Worm (Caenorhabditis elegans) whole organism, L1 larva: ENCODE measurements around the gene F28H6.8.
"Not testable (repeated sequence)": the region's sequence is repeated elsewhere in the genome, so short reads cannot be mapped to it uniquely, and the experiment has no call there.

Source experiments
- C34B4.2 ChIP-seq: sonication (generic microtip); optimal IDR thresholded peaks from 2 replicates; lab custom pipeline; 2017; ENCODE audit warnings: mild to moderate bottlenecking, missing genetic modification characterization, missing compliant biosample characterization
- Y116A8C.19 ChIP-seq: sonication (generic microtip); optimal IDR thresholded peaks from 2 replicates; lab custom pipeline; 2016; ENCODE audit warnings: missing compliant biosample characterization, missing genetic modification characterization, borderline replicate concordance
- ceh-82 ChIP-seq, 3 experiments: fragments of 150-350 bp in 1 of 3; sonication (generic microtip) in 2 of 3; optimal IDR thresholded peaks; 2 replicates each; lab custom pipeline; 2014 to 2017; ENCODE audit warnings: missing biosample characterization in 3 of 3, missing genetic modification characterization in 3 of 3
- efl-1 ChIP-seq, 4 experiments: fragments of 150-350 bp; optimal IDR thresholded peaks in 3 of 4; peaks in 1 of 4; 1 replicate in 1 of 4; 2 replicates in 3 of 4; lab custom pipeline; 2014; ENCODE audit warnings: missing biosample characterization in 2 of 4, missing genetic modification characterization in 2 of 4, missing genetic modification reagents in 2 of 4
- elt-2 ChIP-seq: sonication (generic microtip); optimal IDR thresholded peaks from 2 replicates; lab custom pipeline; 2016; ENCODE audit warnings: missing genetic modification characterization, mild to moderate bottlenecking, inconsistent platforms, missing compliant biosample characterization, missing genetic modification reagents
- ets-5 ChIP-seq: fragments of 200-800 bp; sonication (Bioruptor generic); IDR thresholded peaks from 2 replicates; pipeline ENCODE4 v1.3.6; 2022; ENCODE audit warnings: missing genetic modification characterization, missing compliant biosample characterization
- fos-1 ChIP-seq: fragments of 150-350 bp; optimal IDR thresholded peaks from 2 replicates; lab custom pipeline; 2014; ENCODE audit warnings: missing biosample characterization, missing genetic modification characterization
- grh-1 ChIP-seq: fragments of 200-800 bp; sonication (Bioruptor generic); IDR thresholded peaks from 2 replicates; pipeline ENCODE4 v1.3.6; 2022; ENCODE audit warnings: missing genetic modification reagents, missing genetic modification characterization, missing compliant biosample characterization
- hlh-17 ChIP-seq: fragments of 200-800 bp; sonication (Bioruptor generic); optimal IDR thresholded peaks from 2 replicates; lab custom pipeline; 2018; ENCODE audit warnings: missing genetic modification characterization, mild to moderate bottlenecking, missing compliant biosample characterization, moderate library complexity, borderline replicate concordance
- lin-14 ChIP-seq: fragments of 200-800 bp; sonication (Bioruptor generic); optimal IDR thresholded peaks from 2 replicates; lab custom pipeline; 2018; ENCODE audit warnings: mild to moderate bottlenecking, missing genetic modification characterization, moderate library complexity, missing compliant biosample characterization
- lin-35 ChIP-seq, 2 experiments: fragments of 150-350 bp; optimal IDR thresholded peaks; 2 replicates each; lab custom pipeline; 2014; ENCODE audit warnings: missing biosample characterization in 2 of 2, missing genetic modification characterization in 2 of 2, missing genetic modification reagents in 2 of 2
- lin-39 ChIP-seq: fragments of 150-350 bp; optimal IDR thresholded peaks from 2 replicates; lab custom pipeline; 2014; ENCODE audit warnings: missing biosample characterization, missing genetic modification reagents, missing genetic modification characterization
- mef-2 ChIP-seq: fragments of 150-350 bp; optimal IDR thresholded peaks from 2 replicates; lab custom pipeline; 2014; ENCODE audit warnings: missing biosample characterization, missing genetic modification characterization
- mep-1 ChIP-seq: fragments of 150-350 bp; optimal IDR thresholded peaks from 2 replicates; lab custom pipeline; 2014; ENCODE audit warnings: missing biosample characterization, missing genetic modification characterization
- nhr-12 ChIP-seq: sonication (generic microtip); optimal IDR thresholded peaks from 2 replicates; lab custom pipeline; 2017; ENCODE audit warnings: missing biosample characterization, missing genetic modification characterization
- nhr-19 ChIP-seq: fragments of 200-800 bp; sonication (Bioruptor generic); conservative IDR thresholded peaks from 2 replicates; pipeline ENCODE4 v1.3.6; 2022; ENCODE audit warnings: missing genetic modification characterization, missing compliant biosample characterization
- nhr-20 ChIP-seq: sonication (generic microtip); optimal IDR thresholded peaks from 2 replicates; lab custom pipeline; 2016; ENCODE audit warnings: mild to moderate bottlenecking, missing genetic modification characterization, missing compliant biosample characterization
- nhr-47 ChIP-seq: sonication (generic microtip); optimal IDR thresholded peaks from 2 replicates; lab custom pipeline; 2016; ENCODE audit warnings: mild to moderate bottlenecking, missing genetic modification characterization, moderate library complexity, missing compliant biosample characterization
- nhr-71 ChIP-seq: sonication (generic microtip); optimal IDR thresholded peaks from 2 replicates; lab custom pipeline; 2016; ENCODE audit warnings: mild to moderate bottlenecking, missing genetic modification characterization, moderate library complexity, missing compliant biosample characterization
- nhr-77 ChIP-seq: fragments of 150-350 bp; optimal IDR thresholded peaks from 2 replicates; lab custom pipeline; 2014; ENCODE audit warnings: missing biosample characterization, missing genetic modification characterization
- nhr-84 ChIP-seq: sonication (generic microtip); optimal IDR thresholded peaks from 2 replicates; lab custom pipeline; 2017; ENCODE audit warnings: missing biosample characterization, missing genetic modification characterization
- nhr-90 ChIP-seq: sonication (generic microtip); optimal IDR thresholded peaks from 2 replicates; lab custom pipeline; 2016; ENCODE audit warnings: mild to moderate bottlenecking, missing genetic modification characterization, missing compliant biosample characterization; ENCODE audit not compliant: poor library complexity
- pqm-1 ChIP-seq: sonication (generic microtip); optimal IDR thresholded peaks from 3 replicates; lab custom pipeline; 2017; ENCODE audit warnings: missing biosample characterization, missing genetic modification characterization
- rnt-1 ChIP-seq: sonication (generic microtip); optimal IDR thresholded peaks from 2 replicates; lab custom pipeline; 2016; ENCODE audit warnings: mild to moderate bottlenecking, missing genetic modification characterization, moderate library complexity, missing compliant biosample characterization
- skn-1 ChIP-seq: fragments of 150-350 bp; optimal IDR thresholded peaks from 2 replicates; lab custom pipeline; 2014; ENCODE audit warnings: missing biosample characterization, missing genetic modification characterization
- snu-23 ChIP-seq: sonication (generic microtip); optimal IDR thresholded peaks from 2 replicates; lab custom pipeline; 2016; ENCODE audit warnings: missing genetic modification characterization, missing compliant biosample characterization
- sptf-1 ChIP-seq: fragments of 150-350 bp; optimal IDR thresholded peaks from 2 replicates; lab custom pipeline; 2014; ENCODE audit warnings: missing biosample characterization, missing genetic modification characterization
- tbx-2 ChIP-seq: sonication (generic microtip); optimal IDR thresholded peaks from 2 replicates; lab custom pipeline; 2016; ENCODE audit warnings: missing genetic modification characterization, missing compliant biosample characterization
- unc-30 ChIP-seq: sonication (generic microtip); optimal IDR thresholded peaks from 2 replicates; lab custom pipeline; 2017; ENCODE audit warnings: missing biosample characterization, missing genetic modification characterization
- unc-86 ChIP-seq: sonication (generic microtip); optimal IDR thresholded peaks from 2 replicates; lab custom pipeline; 2016; ENCODE audit warnings: missing genetic modification characterization, missing compliant biosample characterization
- unc-98 ChIP-seq: fragments of 200-800 bp; sonication (Bioruptor generic); IDR thresholded peaks from 2 replicates; pipeline ENCODE4 v1.3.6; 2022; ENCODE audit warnings: missing genetic modification characterization, missing compliant biosample characterization
- vab-15 ChIP-seq: sonication (generic microtip); optimal IDR thresholded peaks from 2 replicates; lab custom pipeline; 2017; ENCODE audit warnings: missing genotype, mild to moderate bottlenecking, missing genetic modification characterization, missing compliant biosample characterization
- zip-4 ChIP-seq: fragments of 200-800 bp; sonication (Bioruptor generic); optimal IDR thresholded peaks from 2 replicates; lab custom pipeline; 2018; ENCODE audit warnings: mild to moderate bottlenecking, missing genetic modification characterization, moderate library complexity, missing compliant biosample characterization
- ztf-11 ChIP-seq, 2 experiments: sonication (generic microtip); optimal IDR thresholded peaks; 2 replicates each; lab custom pipeline; 2016 to 2017; ENCODE audit warnings: missing genetic modification characterization in 2 of 2, missing biosample characterization in 1 of 2, missing compliant biosample characterization in 1 of 2

F28H6.8 gene

ce11 chrX:14140040-14140439 lies 5.9 kb upstream of the F28H6.8 start, which contains the start of gene nkat-1:
TSS of gene nkat-1 (minus strand) at chrX:14140140.
- TF ChIP-seq vab-15 (tag; lab: Kevin White, UChicago) (no peak), ceh-82 (tag; optimal IDR thresholded peaks at IDR 0.05; lab: Kevin White, UChicago) (no peak), tbx-2 (tag; lab: Kevin White, UChicago) (no peak), skn-1 (no peak)
- TF ChIP-seq, all 84 proteins: peak for 0

ce11 chrX:14136795-14137194 lies 2.7 kb upstream of the F28H6.8 start:
- TF ChIP-seq nhr-71 (peak; percentile 23), efl-1 (GFP tag; optimal IDR thresholded peaks at IDR 0.05 in 1 of 2; lab: Kevin White, UChicago) (peak in 1 of 2 experiments; percentile 56), nhr-19 (0 out of 2 replicates have a peak, but pooled peaks have one; percentile 20), nhr-20 (tag; lab: Kevin White, UChicago) (peak; percentile 15), nhr-90 (tag; lab: Kevin White, UChicago) (peak; percentile 49), rnt-1 (tag; lab: Kevin White, UChicago) (peak; percentile 16), snu-23 (GFP tag; lab: Kevin White, UChicago) (peak; percentile 45)
- not testable (repeated sequence) for TF ChIP-seq efl-1 (optimal IDR thresholded peaks at IDR 0.05; lab: Kevin White, UChicago)

DNA sequence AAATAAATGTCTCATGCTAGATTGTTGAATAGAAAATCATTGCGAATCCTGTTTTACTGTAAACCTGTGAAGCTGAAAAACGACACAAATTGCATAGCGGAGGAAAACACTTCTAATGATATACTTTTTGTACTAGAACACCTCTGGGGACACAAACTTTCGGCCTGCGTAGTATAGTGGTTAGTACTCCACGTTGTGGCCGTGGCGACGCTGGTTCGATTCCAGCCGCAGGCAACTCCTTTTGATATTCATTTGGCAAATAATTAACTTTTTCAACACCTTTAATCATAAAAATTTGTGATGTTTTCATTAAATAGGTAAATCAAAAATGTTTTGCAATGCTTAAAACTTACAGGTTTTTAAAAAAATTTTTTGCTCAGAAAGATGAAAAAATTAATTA lies 739 bp upstream of the F28H6.8 start:
- TF ChIP-seq lin-35 (GFP tag; optimal IDR thresholded peaks at IDR 0.05; lab: Kevin White, UChicago) (peak in 1 of 2 experiments; percentile 14), nhr-12 (tag; lab: Kevin White, UChicago) (no peak), ztf-11 (tag; optimal IDR thresholded peaks at IDR 0.05; lab: Kevin White, UChicago) (no peak), grh-1 (no peak), nhr-84 (tag; lab: Kevin White, UChicago) (no peak), nhr-19 (no peak), nhr-77 (tag; lab: Kevin White, UChicago) (no peak), sptf-1 (tag; lab: Kevin White, UChicago) (no peak), unc-86 (tag; lab: Kevin White, UChicago) (no peak), elt-2 (tag; lab: Kevin White, UChicago) (peak; percentile 3), hlh-17 (GFP tag; lab: Kevin White, UChicago) (no peak), mef-2 (tag; lab: Kevin White, UChicago) (no peak), Y116A8C.19 (tag; lab: Kevin White, UChicago) (no peak), fos-1 (no peak), pqm-1 (tag; lab: Kevin White, UChicago) (no peak), ceh-82 (tag; optimal IDR thresholded peaks at IDR 0.05; lab: Kevin White, UChicago) (no peak), rnt-1 (tag; lab: Kevin White, UChicago) (no peak), lin-39 (tag; lab: Kevin White, UChicago) (no peak), snu-23 (GFP tag; lab: Kevin White, UChicago) (peak; percentile 17)

DNA sequence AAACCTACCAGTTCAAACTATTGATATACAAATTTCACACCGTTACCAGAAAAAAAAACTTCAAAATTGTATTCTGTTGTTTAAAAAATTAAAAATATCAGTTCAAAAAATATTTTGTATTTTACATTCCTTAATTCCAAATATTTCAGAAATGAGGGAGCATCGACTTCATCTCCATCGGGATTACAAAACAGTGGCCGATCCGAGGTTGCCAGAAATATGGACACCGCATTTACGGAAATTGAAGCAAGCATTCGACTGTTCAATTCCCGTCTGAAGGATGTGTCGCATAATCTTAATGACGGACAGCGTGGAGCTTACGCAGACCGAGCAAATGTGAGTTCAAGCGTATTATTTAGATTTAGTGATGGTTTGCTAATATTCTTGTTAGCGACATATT lies 1.5 kb downstream of the F28H6.8 start:
- no peak for TF ChIP-seq unc-98 (GFP tag; lab: Robert Waterston, UW)
- TF ChIP-seq nhr-47: no peak
- no peak for TF ChIP-seq efl-1 (optimal IDR thresholded peaks at IDR 0.05; lab: Kevin White, UChicago)
- peak in 1 of 2 experiments; percentile 73 for TF ChIP-seq efl-1 (GFP tag; optimal IDR thresholded peaks at IDR 0.05 in 1 of 2; lab: Kevin White, UChicago)
- TF ChIP-seq zip-4 (GFP tag; lab: Kevin White, UChicago): no peak
- TF ChIP-seq ets-5: no peak
- no peak for TF ChIP-seq unc-30 (tag; lab: Kevin White, UChicago)

ce11 chrX:14131476-14131875 lies 2.7 kb downstream of the F28H6.8 start:
- TF ChIP-seq C34B4.2 (tag; lab: Kevin White, UChicago) (no peak), mep-1 (no peak), lin-14 (no peak)
